Fruit fly (Drosophila melanogaster): ENCODE data around the gene CG31676.
A peak's percentile ranks its signal among the peaks of the same experiment; 100 is the strongest.

CG31676 gene

DNA sequence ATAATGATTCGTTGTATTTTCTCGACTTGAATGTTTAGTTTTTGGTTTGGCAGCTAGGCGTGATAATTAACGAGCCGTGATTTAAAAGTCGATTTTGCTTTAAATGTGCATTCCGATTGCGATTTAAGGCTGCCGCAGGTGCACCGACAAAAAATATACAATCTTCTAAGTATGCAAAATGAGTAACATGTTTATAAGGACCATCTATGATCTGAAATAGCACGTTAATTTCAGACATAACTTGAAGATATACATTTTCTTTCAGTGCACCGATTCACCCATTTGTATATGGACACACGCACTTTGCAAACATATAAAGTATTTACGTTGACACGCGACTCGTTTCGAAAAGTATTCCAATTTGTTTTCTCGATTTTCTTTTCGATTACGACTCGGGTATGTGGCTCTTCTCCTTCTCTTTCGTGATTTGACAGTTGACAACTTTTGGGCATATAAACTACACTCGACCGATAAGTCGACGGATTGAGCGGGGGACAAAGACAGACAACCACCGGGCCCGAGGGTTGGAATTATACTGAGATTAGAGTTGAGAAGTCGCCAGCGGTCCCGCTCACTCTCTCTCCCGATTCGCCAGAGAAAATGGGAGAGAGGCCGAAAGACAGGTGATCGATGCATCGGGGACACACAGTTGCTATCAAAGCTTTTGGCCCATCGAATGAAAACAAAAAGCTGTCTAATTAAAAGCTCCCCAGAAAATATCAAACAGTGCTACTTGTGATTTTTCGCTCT is 49.5 kb downstream of the CG31676 start (continued):
- peak; percentile 32 for TF ChIP-seq CG7839 (tag; optimal IDR thresholded peaks at IDR 0.05)
- peak; percentile 5 to 31 for TF ChIP-seq Pdp1 (GFP tag; optimal IDR thresholded peaks at IDR 0.05)
- peak; percentile 62 for TF ChIP-seq Oli (tag; optimal IDR thresholded peaks at IDR 0.05)
- TF ChIP-seq CG1024 (GFP tag; IDR thresholded peaks at IDR 0.05) = no peak
- no peak for TF ChIP-seq CG10543 (GFP tag; optimal IDR thresholded peaks at IDR 0.05)
- TF ChIP-seq Dll (GFP tag; IDR thresholded peaks at IDR 0.05; ENCODE audit: partially characterized antibody) = 0 out of 4 replicates have a peak, but pooled peaks have one; percentile 22
- TF ChIP-seq sens (GFP tag) = peak; percentile 89
- peak; percentile 42 for TF ChIP-seq cwo (GFP tag; optimal IDR thresholded peaks at IDR 0.05)
- TF ChIP-seq gcm2 (GFP tag; optimal IDR thresholded peaks at IDR 0.05) = no peak
- TF ChIP-seq D (optimal IDR thresholded peaks at IDR 0.05) = no peak
- TF ChIP-seq D (GFP tag; optimal IDR thresholded peaks at IDR 0.05) = peak; percentile 59
- no peak for TF ChIP-seq sc (optimal IDR thresholded peaks at IDR 0.05)
- TF ChIP-seq sc (GFP tag; optimal IDR thresholded peaks at IDR 0.05) = peak; percentile 16
- peak; percentile 32 for TF ChIP-seq Deaf1 (tag; optimal IDR thresholded peaks at IDR 0.05)
- peak; percentile 0 for TF ChIP-seq Hmr (GFP tag; optimal IDR thresholded peaks at IDR 0.05)
- peak; percentile 14 for TF ChIP-seq CG13775 (GFP tag; optimal IDR thresholded peaks at IDR 0.05)
- peak; percentile 41 for TF ChIP-seq CG18262 (tag; optimal IDR thresholded peaks at IDR 0.05)
- TF ChIP-seq Blimp-1 (GFP tag; optimal IDR thresholded peaks at IDR 0.05) = peak; percentile 35
- TF ChIP-seq Asciz (GFP tag; optimal IDR thresholded peaks at IDR 0.05) = peak; percentile 65
- 0 out of 2 replicates have a peak, but pooled peaks have one; percentile 46 for TF ChIP-seq CG31441 (GFP tag; IDR thresholded peaks at IDR 0.05)
- TF ChIP-seq ato (GFP tag; IDR thresholded peaks at IDR 0.05; ENCODE audit: partially characterized antibody) = no peak
- TF ChIP-seq D19A (tag; optimal IDR thresholded peaks at IDR 0.05) = peak; percentile 28
- TF ChIP-seq Med (GFP tag) = peak; percentile 77
- peak; percentile 36 for TF ChIP-seq CG10979 (tag; optimal IDR thresholded peaks at IDR 0.05)
- no peak for TF ChIP-seq cas (GFP tag; IDR thresholded peaks at IDR 0.05)
- peak; percentile 50 for TF ChIP-seq phol (tag; optimal IDR thresholded peaks at IDR 0.05)
- TF ChIP-seq trh (GFP tag; optimal IDR thresholded peaks at IDR 0.05) = peak; percentile 27
- peak; percentile 2 for TF ChIP-seq CG11398 (GFP tag; optimal IDR thresholded peaks at IDR 0.05)
- peak; percentile 39; the same call in 1 of the 2 replicates for TF ChIP-seq sisA (GFP tag; IDR thresholded peaks at IDR 0.05)
- peak; percentile 62 for TF ChIP-seq exex (tag; optimal IDR thresholded peaks at IDR 0.05)
- peak; percentile 18 for TF ChIP-seq CG8359 (GFP tag; optimal IDR thresholded peaks at IDR 0.05; ENCODE audit: borderline replicate concordance)
- 0 out of 3 replicates have a peak, but pooled peaks have one; percentile 15 for TF ChIP-seq zen2 (GFP tag; IDR thresholded peaks at IDR 0.05; ENCODE audit: partially characterized antibody)
- TF ChIP-seq row (GFP tag; IDR thresholded peaks at IDR 0.05) = peak; percentile 32; the same call in 2 of the 3 replicates
- no peak for TF ChIP-seq mam (GFP tag; optimal IDR thresholded peaks at IDR 0.05)
- TF ChIP-seq B-H1 (GFP tag; IDR thresholded peaks at IDR 0.05) = peak; percentile 29; the same call in 1 of the 3 replicates
- peak; percentile 23 for TF ChIP-seq CG7556 (GFP tag; optimal IDR thresholded peaks at IDR 0.05)
- TF ChIP-seq slp2 (GFP tag; optimal IDR thresholded peaks at IDR 0.05) = peak; percentile 5
- peak; percentile 36 for TF ChIP-seq CG14710 (tag; optimal IDR thresholded peaks at IDR 0.05)
- peak; percentile 3 for TF ChIP-seq Spps (tag; optimal IDR thresholded peaks at IDR 0.05)
- TF ChIP-seq CG2875 (GFP tag; optimal IDR thresholded peaks at IDR 0.05) = peak; percentile 72
- TF ChIP-seq CG13287 (GFP tag; IDR thresholded peaks at IDR 0.05; ENCODE audit: partially characterized antibody) = no peak; the same call in 1 of the 2 replicates
- TF ChIP-seq CG9437 (GFP tag; optimal IDR thresholded peaks at IDR 0.05) = peak; percentile 34
- no peak for TF ChIP-seq Doc2 (GFP tag; IDR thresholded peaks at IDR 0.05)
- peak; percentile 41; the same call in 1 of the 2 replicates for TF ChIP-seq CG10366 (GFP tag; IDR thresholded peaks at IDR 0.05)
- no peak for TF ChIP-seq pan (optimal IDR thresholded peaks at IDR 0.05)
- no peak for TF ChIP-seq pan (GFP tag; optimal IDR thresholded peaks at IDR 0.05 in 1 of 2, IDR thresholded peaks at IDR 0.05 in 1 of 2)
- peak; percentile 14 for TF ChIP-seq Meics (GFP tag; optimal IDR thresholded peaks at IDR 0.05)
- peak in 1 of 2 experiments; percentile 92 for TF ChIP-seq eve (GFP tag; optimal IDR thresholded peaks at IDR 0.05)

All from whole organism, embryonic.